Worm (Caenorhabditis elegans): Measurements from ENCODE around the gene F57G9.3.

The F57G9.3 gene

DNA sequence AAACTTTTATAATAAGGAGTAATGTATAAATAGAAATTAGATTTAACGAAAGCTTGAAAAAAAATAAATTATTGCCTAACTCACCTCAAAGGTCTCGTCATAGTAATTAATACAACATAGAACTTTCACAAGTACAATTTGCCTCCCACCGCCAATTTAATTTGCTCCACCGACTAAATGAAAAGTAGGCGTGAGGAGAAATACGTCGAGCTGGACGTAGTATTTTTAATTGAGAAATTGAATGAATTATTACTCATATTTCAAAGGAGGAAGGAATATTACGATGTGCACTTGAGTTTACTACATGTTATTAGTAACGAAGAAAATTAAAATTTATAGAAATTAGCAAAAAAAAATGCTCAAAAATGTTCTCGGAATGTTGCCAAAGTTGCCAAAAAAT lies 28.4 kb upstream of the F57G9.3 start, which contains the start of gene Y57A10C.9:
Y57A10C.9 (minus strand) TSS at position 101 of the 400 bp plus-strand sequence.
- no peak for TF ChIP-seq crh-2 (tag; optimal IDR thresholded peaks at IDR 0.05)
- TF ChIP-seq sma-3 (GFP tag; optimal IDR thresholded peaks at IDR 0.05), result no peak
- no peak for TF ChIP-seq nhr-237 (tag; optimal IDR thresholded peaks at IDR 0.05)
- no peak for TF ChIP-seq nhr-12 (tag; optimal IDR thresholded peaks at IDR 0.05)
- TF ChIP-seq unc-62 (GFP tag; optimal IDR thresholded peaks at IDR 0.05), result no peak
- no peak for TF ChIP-seq gmeb-1 (tag; optimal IDR thresholded peaks at IDR 0.05)
- no peak for TF ChIP-seq lsy-2 (tag; optimal IDR thresholded peaks at IDR 0.05)
- no peak for TF ChIP-seq dmd-4 (tag; optimal IDR thresholded peaks at IDR 0.05)

DNA sequence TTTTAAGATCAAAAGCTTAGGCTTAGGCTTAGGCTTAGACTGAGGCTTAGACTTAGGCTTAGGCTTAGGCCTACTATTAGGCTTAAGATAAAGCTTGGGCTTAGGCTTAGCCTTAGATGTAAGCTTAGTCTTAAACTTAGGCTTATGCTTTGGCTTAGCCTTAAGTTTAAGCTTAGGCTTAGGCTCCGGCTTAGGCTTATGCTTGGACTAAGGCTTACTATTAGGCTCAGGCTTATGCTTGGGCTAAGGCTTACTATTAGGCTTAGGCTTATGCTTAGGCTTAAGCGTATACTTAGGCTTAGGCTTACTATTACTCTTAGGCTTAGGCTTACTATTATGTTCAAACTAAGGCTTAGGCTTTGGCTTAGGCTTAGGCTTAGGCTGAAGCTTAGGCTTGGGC lies 26.7 kb upstream of the F57G9.3 start:
- TF ChIP-seq mdl-1 (tag; optimal IDR thresholded peaks at IDR 0.05) (no peak), ztf-4 (tag; optimal IDR thresholded peaks at IDR 0.05) (no peak), nhr-21 (tag; optimal IDR thresholded peaks at IDR 0.05) (no peak), elt-3 (tag; optimal IDR thresholded peaks at IDR 0.05) (no peak), blmp-1 (tag; optimal IDR thresholded peaks at IDR 0.05; ENCODE audit: insufficient read depth) (no peak), alr-1 (tag; optimal IDR thresholded peaks at IDR 0.05) (no peak), crh-2 (tag; optimal IDR thresholded peaks at IDR 0.05) (no peak), skn-1 (tag; optimal IDR thresholded peaks at IDR 0.05) (no peak), nhr-77 (tag; optimal IDR thresholded peaks at IDR 0.05) (no peak), lin-11 (tag; optimal IDR thresholded peaks at IDR 0.05) (no peak), Y55F3AM.14 (GFP tag; optimal IDR thresholded peaks at IDR 0.05) (no peak), R02D3.7 (tag; optimal IDR thresholded peaks at IDR 0.05) (no peak), snpc-4 (tag; optimal IDR thresholded peaks at IDR 0.05) (no peak), nhr-237 (tag; optimal IDR thresholded peaks at IDR 0.05) (no peak), unc-55 (GFP tag; optimal IDR thresholded peaks at IDR 0.05) (no peak), gmeb-1 (tag; optimal IDR thresholded peaks at IDR 0.05) (no peak), mbf-1 (tag; optimal IDR thresholded peaks at IDR 0.05) (no peak), egl-27 (tag; optimal IDR thresholded peaks at IDR 0.05) (no peak), lin-39 (tag; optimal IDR thresholded peaks at IDR 0.05) (no peak)

DNA sequence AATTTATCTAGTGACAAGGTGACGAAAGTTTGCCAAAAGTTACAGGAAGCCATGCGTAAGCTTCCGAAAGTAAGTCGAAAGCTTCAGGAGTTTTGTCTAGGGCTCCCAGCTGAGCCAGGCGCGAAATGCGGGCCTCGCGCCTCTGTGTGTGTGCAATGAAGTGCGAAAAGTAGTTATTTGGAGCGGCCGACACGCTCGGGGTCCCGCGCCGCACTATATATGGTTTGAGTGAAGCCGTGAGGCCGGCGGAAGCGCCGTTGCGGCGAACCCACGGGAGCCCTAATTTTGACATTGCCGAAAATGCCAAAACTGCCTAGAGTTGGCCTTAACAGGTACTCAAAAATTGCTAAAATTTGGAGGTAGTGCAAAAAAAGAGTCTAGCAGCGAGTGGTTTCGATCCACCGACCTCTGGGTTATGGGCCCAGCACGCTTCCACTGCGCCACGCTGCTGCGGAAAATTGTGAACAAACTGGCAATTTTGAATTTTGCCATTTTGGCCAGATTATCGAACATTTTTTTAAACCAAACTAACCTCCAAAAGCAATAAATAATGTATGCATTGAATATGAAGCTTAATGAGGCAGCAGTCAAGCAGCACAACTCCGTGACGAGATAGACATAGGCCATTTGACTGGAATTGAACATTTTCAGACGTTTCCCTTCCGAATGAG lies 25.3 kb upstream of the F57G9.3 start:
- TF ChIP-seq R02D3.7 (tag; optimal IDR thresholded peaks at IDR 0.05) (no peak), nhr-77 (tag; optimal IDR thresholded peaks at IDR 0.05) (no peak), egl-27 (tag; optimal IDR thresholded peaks at IDR 0.05) (no peak), lin-13 (GFP tag; optimal IDR thresholded peaks at IDR 0.05) (no peak), nhr-6 (tag; optimal IDR thresholded peaks at IDR 0.05) (no peak), nhr-23 (tag; optimal IDR thresholded peaks at IDR 0.05) (no peak), C34F6.9 (tag; optimal IDR thresholded peaks at IDR 0.05) (no peak), ama-1 (optimal IDR thresholded peaks at IDR 0.05) (no peak), elt-3 (tag; optimal IDR thresholded peaks at IDR 0.05) (no peak), nhr-10 (tag; optimal IDR thresholded peaks at IDR 0.05) (no peak), ceh-16 (tag; optimal IDR thresholded peaks at IDR 0.05) (no peak), alr-1 (tag; optimal IDR thresholded peaks at IDR 0.05) (no peak)

DNA sequence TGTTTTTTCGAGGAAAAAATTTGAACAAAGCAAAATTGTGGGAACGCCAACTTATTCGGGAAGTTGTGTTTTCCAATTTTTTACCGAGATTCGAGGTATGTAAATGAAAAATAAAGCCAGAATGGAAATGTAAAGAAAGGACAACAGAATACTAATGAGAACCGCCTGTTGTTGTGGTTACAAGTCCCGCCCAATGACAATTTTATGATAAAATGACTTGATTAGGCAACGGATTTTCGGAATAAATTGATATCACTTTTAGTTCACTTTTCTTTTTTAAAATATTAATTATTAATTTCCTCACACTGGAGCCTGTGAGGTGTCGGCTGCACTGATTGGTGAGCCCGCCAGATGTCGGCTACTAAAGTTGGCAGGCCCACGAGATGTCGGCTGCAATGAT lies 22.3 kb upstream of the F57G9.3 start, which contains the start of gene dct-12:
dct-12 (minus strand) TSS at position 101 of the 400 bp plus-strand sequence.
- TF ChIP-seq fos-1 (tag; optimal IDR thresholded peaks at IDR 0.05) (no peak), sma-3 (GFP tag; optimal IDR thresholded peaks at IDR 0.05) (no peak), mab-5 (tag; optimal IDR thresholded peaks at IDR 0.05) (no peak), nhr-77 (tag; optimal IDR thresholded peaks at IDR 0.05) (no peak), blmp-1 (tag; optimal IDR thresholded peaks at IDR 0.05; ENCODE audit: insufficient read depth) (no peak), crh-2 (tag; optimal IDR thresholded peaks at IDR 0.05) (no peak), Y55F3AM.14 (GFP tag; optimal IDR thresholded peaks at IDR 0.05) (no peak), lin-39 (tag; optimal IDR thresholded peaks at IDR 0.05) (no peak), sma-9 (GFP tag; optimal IDR thresholded peaks at IDR 0.05) (no peak), sma-9 (tag; optimal IDR thresholded peaks at IDR 0.05) (no peak), nhr-12 (tag; optimal IDR thresholded peaks at IDR 0.05) (no peak)

DNA sequence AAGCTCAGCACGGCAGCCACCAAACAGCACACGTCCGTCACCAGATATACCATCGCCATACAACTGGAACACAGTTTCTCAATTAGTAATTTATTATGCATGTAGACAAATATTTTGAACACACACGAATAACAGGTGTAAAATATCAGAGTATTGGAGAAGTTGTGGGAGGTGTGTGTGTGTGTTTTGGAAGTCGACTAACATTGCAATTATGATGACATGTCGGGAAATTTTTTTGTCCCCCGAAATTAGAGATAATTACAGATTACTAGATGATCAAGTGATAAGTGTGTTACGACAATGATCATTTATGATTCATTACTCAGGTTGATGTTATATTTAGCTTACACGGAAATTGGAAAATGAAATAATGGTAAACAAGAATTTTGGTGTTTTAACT lies 19.7 kb upstream of the F57G9.3 start, which contains the start of gene Y57A10C.8:
Y57A10C.8 (minus strand) TSS at position 101 of the 400 bp plus-strand sequence.
- TF ChIP-seq mab-5 (tag; optimal IDR thresholded peaks at IDR 0.05) (no peak), Y55F3AM.14 (GFP tag; optimal IDR thresholded peaks at IDR 0.05) (no peak), dmd-4 (tag; optimal IDR thresholded peaks at IDR 0.05) (no peak), mbf-1 (tag; optimal IDR thresholded peaks at IDR 0.05) (no peak), skn-1 (tag; optimal IDR thresholded peaks at IDR 0.05) (no peak), gmeb-1 (tag; optimal IDR thresholded peaks at IDR 0.05) (no peak), unc-55 (GFP tag; optimal IDR thresholded peaks at IDR 0.05) (no peak), sma-9 (GFP tag; optimal IDR thresholded peaks at IDR 0.05) (no peak), sma-9 (tag; optimal IDR thresholded peaks at IDR 0.05) (no peak), snpc-4 (tag; optimal IDR thresholded peaks at IDR 0.05) (no peak), elt-1 (tag; optimal IDR thresholded peaks at IDR 0.05) (no peak), alr-1 (tag; optimal IDR thresholded peaks at IDR 0.05) (no peak)

All from whole organism, L2 larva.